Worm (Caenorhabditis elegans): ENCODE results near the gene rpi-1.

Gene rpi-1

ce11 chrII:13976161-13976560, 13.9 kb upstream of the rpi-1 start, which contains the start of gene Y39G8B.2 (continued):
- TF ChIP-seq ceh-100 (GFP tag; IDR thresholded peaks at IDR 0.05) (peak; percentile 63), ceh-58 (GFP tag; IDR thresholded peaks at IDR 0.05) (no peak), hmg-20 (GFP tag; IDR thresholded peaks at IDR 0.05) (no peak), nfya-2 (GFP tag; IDR thresholded peaks at IDR 0.05) (no peak), atf-7 (tag; optimal IDR thresholded peaks at IDR 0.05) (no peak), egrh-3 (GFP tag; IDR thresholded peaks at IDR 0.05) (peak; percentile 74), snpc-1.1 (tag; optimal IDR thresholded peaks at IDR 0.05; ENCODE audit: insufficient read depth) (no peak), dox-1 (GFP tag; IDR thresholded peaks at IDR 0.05) (no peak; the same call in 1 of the 2 replicates), F23B12.7 (tag; optimal IDR thresholded peaks at IDR 0.05; ENCODE audit: insufficient read depth) (peak; percentile 30), ama-1 (optimal IDR thresholded peaks at IDR 0.05) (no peak), ama-1 (GFP tag; optimal IDR thresholded peaks at IDR 0.05) (no peak), athp-1 (tag; optimal IDR thresholded peaks at IDR 0.05) (peak; percentile 22), let-526 (GFP tag; IDR thresholded peaks at IDR 0.05) (no peak), hsf-1 (GFP tag; IDR thresholded peaks at IDR 0.05) (no peak), ztf-22 (GFP tag; optimal IDR thresholded peaks at IDR 0.05) (no peak), tbp1 (GFP tag; optimal IDR thresholded peaks at IDR 0.05) (peak; percentile 45), ekl-4 (GFP tag; IDR thresholded peaks at IDR 0.05) (peak; percentile 44; the same call in 1 of the 2 replicates), K12H6.12 (tag; optimal IDR thresholded peaks at IDR 0.05) (peak; percentile 65), nfyb-1 (GFP tag; IDR thresholded peaks at IDR 0.05) (peak; percentile 69), dpff-1 (tag; optimal IDR thresholded peaks at IDR 0.05) (no peak), mes-4 (tag; optimal IDR thresholded peaks at IDR 0.05) (no peak), F55B11.4 (tag; optimal IDR thresholded peaks at IDR 0.05; ENCODE audit: borderline replicate concordance, insufficient read depth) (no peak), ceh-40 (GFP tag; IDR thresholded peaks at IDR 0.05) (no peak), snpc-4 (GFP tag; optimal IDR thresholded peaks at IDR 0.05) (no peak), snpc-4 (tag; optimal IDR thresholded peaks at IDR 0.05) (peak in 1 of 4 experiments; percentile 74), lsy-27 (tag; optimal IDR thresholded peaks at IDR 0.05; ENCODE audit: borderline replicate concordance, insufficient read depth) (no peak), zfh-2 (GFP tag; conservative IDR thresholded peaks at IDR 0.05) (peak; percentile 72), B0336.3 (GFP tag; IDR thresholded peaks at IDR 0.05) (peak; percentile 50; the same call in 1 of the 2 replicates), F10E7.11 (tag; optimal IDR thresholded peaks at IDR 0.05) (no peak), C17E4.6 (GFP tag; IDR thresholded peaks at IDR 0.05) (no peak), snpc-1.3 (tag; optimal IDR thresholded peaks at IDR 0.05; ENCODE audit: insufficient read depth) (no peak), lir-1 (GFP tag; conservative IDR thresholded peaks at IDR 0.05) (no peak), cebp-1 (GFP tag; IDR thresholded peaks at IDR 0.05) (no peak), cebp-1 (tag; optimal IDR thresholded peaks at IDR 0.05) (no peak), unc-130 (GFP tag; optimal IDR thresholded peaks at IDR 0.05) (no peak), Y53G8AR.9 (GFP tag; conservative IDR thresholded peaks at IDR 0.05) (no peak), Y53F4B.3 (GFP tag; IDR thresholded peaks at IDR 0.05) (no peak), ZK185.1 (tag; optimal IDR thresholded peaks at IDR 0.05; ENCODE audit: poor library complexity, severe bottlenecking) (no peak), F33H1.4 (GFP tag; IDR thresholded peaks at IDR 0.05) (no peak), hmg-1.2 (GFP tag; IDR thresholded peaks at IDR 0.05) (peak; percentile 72)

- TF ChIP-seq hlh-12 (tag; optimal IDR thresholded peaks at IDR 0.05) = no peak
- no peak for TF ChIP-seq attf-6 (GFP tag; IDR thresholded peaks at IDR 0.05)
- no peak for TF ChIP-seq rec-8 (tag; optimal IDR thresholded peaks at IDR 0.05)
- TF ChIP-seq T26A5.8 (tag; optimal IDR thresholded peaks at IDR 0.05) = no peak
- TF ChIP-seq C06A6.2 (GFP tag; conservative IDR thresholded peaks at IDR 0.05) = no peak
- no peak for TF ChIP-seq sdz-38 (tag; optimal IDR thresholded peaks at IDR 0.05)
- TF ChIP-seq F22D6.2 (tag; optimal IDR thresholded peaks at IDR 0.05) = no peak
- TF ChIP-seq hsf-1 (GFP tag; IDR thresholded peaks at IDR 0.05) = no peak
- no peak for TF ChIP-seq tlf-1 (GFP tag; optimal IDR thresholded peaks at IDR 0.05)
- TF ChIP-seq lin-26 (GFP tag; IDR thresholded peaks at IDR 0.05) = no peak
- no peak for TF ChIP-seq Y53F4B.3 (GFP tag; IDR thresholded peaks at IDR 0.05)
- TF ChIP-seq cebp-1 (GFP tag; IDR thresholded peaks at IDR 0.05) = no peak
- no peak for TF ChIP-seq cebp-1 (tag; optimal IDR thresholded peaks at IDR 0.05)
Observed at ce11 chrII:13974136-13974535, 11.9 kb upstream of the rpi-1 start.
